Worm (Caenorhabditis elegans) whole organism, L1 larva: ENCODE results near the gene C06B8.3.
A peak's percentile ranks its signal among the peaks of the same experiment; 100 is the strongest.

ENCODE experiments used
- C04F5.9 ChIP-seq: sonication (generic microtip); optimal IDR thresholded peaks from 2 replicates; lab custom pipeline; 2016; ENCODE audit warnings: missing genetic modification characterization, missing compliant biosample characterization
- C34B4.2 ChIP-seq: sonication (generic microtip); optimal IDR thresholded peaks from 2 replicates; lab custom pipeline; 2017; ENCODE audit warnings: mild to moderate bottlenecking, missing genetic modification characterization, missing compliant biosample characterization
- Y116A8C.19 ChIP-seq: sonication (generic microtip); optimal IDR thresholded peaks from 2 replicates; lab custom pipeline; 2016; ENCODE audit warnings: missing compliant biosample characterization, missing genetic modification characterization, borderline replicate concordance
- aha-1 ChIP-seq: fragments of 150-350 bp; optimal IDR thresholded peaks from 2 replicates; lab custom pipeline; 2014; ENCODE audit warnings: missing biosample characterization, missing genetic modification characterization
- alr-1 ChIP-seq: fragments of 200-800 bp; sonication (Bioruptor generic); optimal IDR thresholded peaks from 2 replicates; lab custom pipeline; 2018; ENCODE audit warnings: borderline replicate concordance, mild to moderate bottlenecking, missing genetic modification characterization, missing compliant biosample characterization
- ces-1 ChIP-seq: fragments of 150-350 bp; optimal IDR thresholded peaks from 2 replicates; lab custom pipeline; 2014; ENCODE audit warnings: missing biosample characterization, missing genetic modification reagents, missing genetic modification characterization
- efl-1 ChIP-seq, 4 experiments: fragments of 150-350 bp; optimal IDR thresholded peaks in 3 of 4; peaks in 1 of 4; 1 replicate in 1 of 4; 2 replicates in 3 of 4; lab custom pipeline; 2014; ENCODE audit warnings: missing biosample characterization in 2 of 4, missing genetic modification characterization in 2 of 4, missing genetic modification reagents in 2 of 4
- egl-13 ChIP-seq: sonication (generic microtip); optimal IDR thresholded peaks from 2 replicates; lab custom pipeline; 2016; ENCODE audit warnings: missing genotype, missing genetic modification reagents, missing genetic modification characterization, missing compliant biosample characterization
- egl-27 ChIP-seq, 2 experiments: fragments of 150-350 bp in 1 of 2; sonication (generic microtip); optimal IDR thresholded peaks; 3 replicates each; lab custom pipeline; 2017 to 2018; ENCODE audit warnings: missing biosample characterization in 2 of 2, missing genetic modification characterization in 2 of 2, missing genetic modification reagents in 2 of 2
- elt-2 ChIP-seq: sonication (generic microtip); optimal IDR thresholded peaks from 2 replicates; lab custom pipeline; 2016; ENCODE audit warnings: missing genetic modification characterization, mild to moderate bottlenecking, inconsistent platforms, missing compliant biosample characterization, missing genetic modification reagents
- elt-3 ChIP-seq, 6 experiments: fragments of 150-350 bp in 1 of 6; sonication (generic microtip); optimal IDR thresholded peaks; 2 replicates each; lab custom pipeline; 2017 to 2018; ENCODE audit warnings: missing biosample characterization in 6 of 6, missing genetic modification characterization in 6 of 6, inconsistent platforms in 1 of 6
- fkh-8 ChIP-seq: sonication (generic microtip); optimal IDR thresholded peaks from 2 replicates; lab custom pipeline; 2016; ENCODE audit warnings: mild to moderate bottlenecking, missing genetic modification characterization, missing compliant biosample characterization
- fos-1 ChIP-seq: fragments of 150-350 bp; optimal IDR thresholded peaks from 2 replicates; lab custom pipeline; 2014; ENCODE audit warnings: missing biosample characterization, missing genetic modification characterization
- hlh-17 ChIP-seq: fragments of 200-800 bp; sonication (Bioruptor generic); optimal IDR thresholded peaks from 2 replicates; lab custom pipeline; 2018; ENCODE audit warnings: missing genetic modification characterization, mild to moderate bottlenecking, missing compliant biosample characterization, moderate library complexity, borderline replicate concordance
- irx-1 ChIP-seq: sonication (generic microtip); optimal IDR thresholded peaks from 2 replicates; lab custom pipeline; 2016; ENCODE audit warnings: missing genetic modification characterization, missing compliant biosample characterization
- jun-1 ChIP-seq: fragments of 150-350 bp; optimal IDR thresholded peaks from 2 replicates; lab custom pipeline; 2014; ENCODE audit warnings: missing biosample characterization, missing genetic modification reagents, missing genetic modification characterization
- lin-13 ChIP-seq: fragments of 150-350 bp; optimal IDR thresholded peaks from 2 replicates; lab custom pipeline; 2014; ENCODE audit warnings: missing biosample characterization, missing genetic modification reagents, missing genetic modification characterization
- lin-15B ChIP-seq: fragments of 150-350 bp; sonication (generic microtip); optimal IDR thresholded peaks from 3 replicates; lab custom pipeline; 2014; ENCODE audit warnings: missing biosample characterization, missing genetic modification characterization
- lir-3 ChIP-seq: sonication (generic microtip); optimal IDR thresholded peaks from 2 replicates; lab custom pipeline; 2016; ENCODE audit warnings: mild to moderate bottlenecking, missing genetic modification characterization, moderate library complexity, missing compliant biosample characterization; ENCODE audit not compliant: poor library complexity
- lsy-2 ChIP-seq, 2 experiments: fragments of 150-350 bp; optimal IDR thresholded peaks; 2 replicates each; lab custom pipeline; 2014; ENCODE audit warnings: missing biosample characterization in 2 of 2, missing genetic modification characterization in 2 of 2
- mab-9 ChIP-seq: fragments of 200-800 bp; sonication (Bioruptor generic); IDR thresholded peaks from 2 replicates; pipeline ENCODE4 v1.3.6; 2022; ENCODE audit warnings: missing genetic modification reagents, missing genetic modification characterization, missing compliant biosample characterization
- mdl-1 ChIP-seq, 2 experiments: fragments of 150-350 bp; optimal IDR thresholded peaks; 2 replicates each; lab custom pipeline; 2014 to 2017; ENCODE audit warnings: missing biosample characterization in 2 of 2, missing genetic modification characterization in 2 of 2, inconsistent platforms in 1 of 2
- mep-1 ChIP-seq: fragments of 150-350 bp; optimal IDR thresholded peaks from 2 replicates; lab custom pipeline; 2014; ENCODE audit warnings: missing biosample characterization, missing genetic modification characterization
- nhr-77 ChIP-seq: fragments of 150-350 bp; optimal IDR thresholded peaks from 2 replicates; lab custom pipeline; 2014; ENCODE audit warnings: missing biosample characterization, missing genetic modification characterization
- nhr-84 ChIP-seq: sonication (generic microtip); optimal IDR thresholded peaks from 2 replicates; lab custom pipeline; 2017; ENCODE audit warnings: missing biosample characterization, missing genetic modification characterization
- nhr-85 ChIP-seq: sonication (generic microtip); peaks from one replicate; lab custom pipeline; 2016; ENCODE audit warnings: missing genetic modification characterization, inconsistent platforms, missing compliant biosample characterization
- nhr-90 ChIP-seq: sonication (generic microtip); optimal IDR thresholded peaks from 2 replicates; lab custom pipeline; 2016; ENCODE audit warnings: mild to moderate bottlenecking, missing genetic modification characterization, missing compliant biosample characterization; ENCODE audit not compliant: poor library complexity
- pag-3 ChIP-seq: sonication (generic microtip); optimal IDR thresholded peaks from 2 replicates; lab custom pipeline; 2017; ENCODE audit warnings: missing genetic modification characterization, mild to moderate bottlenecking, missing compliant biosample characterization, antibody characterized with exemption, borderline replicate concordance; ENCODE audit not compliant: insufficient read depth
- unc-30 ChIP-seq: sonication (generic microtip); optimal IDR thresholded peaks from 2 replicates; lab custom pipeline; 2017; ENCODE audit warnings: missing biosample characterization, missing genetic modification characterization
- unc-62 ChIP-seq: fragments of 150-350 bp; optimal IDR thresholded peaks from 2 replicates; lab custom pipeline; 2014; ENCODE audit warnings: missing biosample characterization, missing genetic modification reagents, missing genetic modification characterization
- unc-86 ChIP-seq: sonication (generic microtip); optimal IDR thresholded peaks from 2 replicates; lab custom pipeline; 2016; ENCODE audit warnings: missing genetic modification characterization, missing compliant biosample characterization
- unc-98 ChIP-seq: fragments of 200-800 bp; sonication (Bioruptor generic); IDR thresholded peaks from 2 replicates; pipeline ENCODE4 v1.3.6; 2022; ENCODE audit warnings: missing genetic modification characterization, missing compliant biosample characterization

The C06B8.3 gene

DNA sequence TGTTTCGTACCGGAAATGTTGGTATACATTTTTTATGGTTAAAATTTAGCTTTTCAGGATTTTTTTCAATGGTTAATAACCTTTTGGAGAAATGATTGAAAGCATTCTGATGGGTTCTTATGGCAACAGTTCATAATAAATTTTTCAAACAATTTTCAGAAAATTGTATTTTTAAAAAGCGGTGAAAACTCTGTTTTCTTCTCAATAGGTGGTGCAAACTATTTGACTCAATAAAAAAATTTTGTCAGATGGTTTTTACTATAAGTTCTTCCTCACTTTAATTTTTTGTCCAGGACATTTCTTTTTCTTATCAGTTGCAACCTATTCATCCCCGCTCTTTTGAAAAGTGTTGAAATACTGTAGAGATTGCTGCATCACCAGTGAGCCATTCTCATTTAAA lies 35.6 kb downstream of the C06B8.3 start, which contains the start of gene T26H5.14:
Gene T26H5.14 (plus strand): TSS at position 301 of the 400 bp plus-strand sequence.
- no peak for TF ChIP-seq lir-3 (tag; lab: Kevin White, UChicago)
- no peak for TF ChIP-seq aha-1
- no peak for TF ChIP-seq fos-1 (tag; lab: Kevin White, UChicago)
- TF ChIP-seq pag-3 (tag; lab: Kevin White, UChicago), result no peak
- TF ChIP-seq nhr-84 (tag; lab: Kevin White, UChicago), result no peak
- TF ChIP-seq lin-13 (GFP tag; lab: Kevin White, UChicago), result no peak
- TF ChIP-seq alr-1 (tag; lab: Kevin White, UChicago), result no peak
- TF ChIP-seq unc-30 (tag; lab: Kevin White, UChicago), result no peak
- no peak for TF ChIP-seq lsy-2 (tag; optimal IDR thresholded peaks at IDR 0.05; lab: Kevin White, UChicago)
- TF ChIP-seq egl-27 (tag; optimal IDR thresholded peaks at IDR 0.05; lab: Kevin White, UChicago), result no peak
- no peak for TF ChIP-seq mdl-1 (tag; optimal IDR thresholded peaks at IDR 0.05; lab: Kevin White, UChicago)
- no peak for TF ChIP-seq unc-86 (tag; lab: Kevin White, UChicago)
- TF ChIP-seq, all 84 proteins: peak for 0

DNA sequence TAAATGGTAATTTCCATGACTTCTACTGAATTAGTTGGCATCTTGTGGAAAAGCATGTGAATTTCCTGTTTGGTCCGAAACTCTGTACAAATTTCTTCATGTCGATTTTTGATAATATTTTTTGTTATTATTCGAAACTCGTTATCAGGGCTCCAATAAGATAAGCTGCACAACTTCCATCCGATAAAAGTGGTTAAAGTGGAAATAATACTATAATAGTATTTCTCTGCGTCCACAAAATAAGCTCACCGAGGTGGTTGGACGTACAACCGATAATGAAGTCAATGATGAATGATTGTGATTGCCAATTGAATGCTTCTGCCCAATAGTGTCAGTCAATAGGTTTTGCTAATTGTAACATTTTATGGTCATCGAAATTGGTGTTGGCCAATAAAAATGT lies 36.0 kb downstream of the C06B8.3 start, which contains the start of gene T26H5.4:
Gene T26H5.4 (minus strand): TSS at position 294 of the 400 bp plus-strand sequence.
- no peak for TF ChIP-seq C04F5.9 (tag; lab: Kevin White, UChicago)
- no peak for TF ChIP-seq C34B4.2 (tag; lab: Kevin White, UChicago)
- TF ChIP-seq efl-1 (optimal IDR thresholded peaks at IDR 0.05; lab: Kevin White, UChicago), result no peak
- peak in 1 of 2 experiments; percentile 73 for TF ChIP-seq efl-1 (GFP tag; optimal IDR thresholded peaks at IDR 0.05 in 1 of 2; lab: Kevin White, UChicago)
- TF ChIP-seq elt-2, result peak; percentile 95

ce11 chrV:15445437-15445836 lies 39.0 kb downstream of the C06B8.3 start, which contains the start of gene srh-239:
Gene srh-239 (plus strand): TSS chrV:15445737.
- TF ChIP-seq mep-1 (tag; lab: Kevin White, UChicago) (no peak), ces-1 (GFP tag; lab: Kevin White, UChicago) (no peak), mab-9 (GFP tag; lab: Robert Waterston, UW) (no peak), mdl-1 (tag; optimal IDR thresholded peaks at IDR 0.05; lab: Kevin White, UChicago) (no peak), fkh-8 (tag; lab: Kevin White, UChicago) (no peak), nhr-85 (tag; lab: Kevin White, UChicago) (no peak), irx-1 (tag; lab: Kevin White, UChicago) (no peak), alr-1 (tag; lab: Kevin White, UChicago) (no peak), egl-13 (tag; lab: Kevin White, UChicago) (no peak), nhr-90 (tag; lab: Kevin White, UChicago) (no peak), unc-62 (GFP tag; lab: Kevin White, UChicago) (no peak), nhr-77 (tag; lab: Kevin White, UChicago) (no peak), hlh-17 (no peak), Y116A8C.19 (tag; lab: Kevin White, UChicago) (no peak), lin-15B (tag; lab: Kevin White, UChicago) (no peak), unc-86 (tag; lab: Kevin White, UChicago) (no peak), elt-3 (tag; optimal IDR thresholded peaks at IDR 0.05; lab: Kevin White, UChicago) (no peak)

- peak; percentile 27 for TF ChIP-seq jun-1 (tag; lab: Kevin White, UChicago)
- peak; percentile 57 for TF ChIP-seq elt-2
- no peak for TF ChIP-seq efl-1 (optimal IDR thresholded peaks at IDR 0.05; lab: Kevin White, UChicago)
- no peak for TF ChIP-seq efl-1 (GFP tag; optimal IDR thresholded peaks at IDR 0.05 in 1 of 2; lab: Kevin White, UChicago)
These were observed 39.8 kb downstream of the C06B8.3 start, which contains the start of gene T26H5.9 for ce11 chrV:15444615-15445014. Gene T26H5.9 (plus strand): TSS chrV:15444916.

- TF ChIP-seq elt-2, result no peak
- no peak for TF ChIP-seq unc-98 (GFP tag; lab: Robert Waterston, UW)
- TF ChIP-seq, all 84 proteins: peak for 0
These were observed 40.2 kb downstream of the C06B8.3 start, which contains the start of gene T26H5.11 for ce11 chrV:15444188-15444587. Gene T26H5.11 (minus strand): TSS chrV:15444288.
